Fruit fly (Drosophila melanogaster): Measurements from ENCODE around the gene CG32040.

The CG32040 gene

DNA sequence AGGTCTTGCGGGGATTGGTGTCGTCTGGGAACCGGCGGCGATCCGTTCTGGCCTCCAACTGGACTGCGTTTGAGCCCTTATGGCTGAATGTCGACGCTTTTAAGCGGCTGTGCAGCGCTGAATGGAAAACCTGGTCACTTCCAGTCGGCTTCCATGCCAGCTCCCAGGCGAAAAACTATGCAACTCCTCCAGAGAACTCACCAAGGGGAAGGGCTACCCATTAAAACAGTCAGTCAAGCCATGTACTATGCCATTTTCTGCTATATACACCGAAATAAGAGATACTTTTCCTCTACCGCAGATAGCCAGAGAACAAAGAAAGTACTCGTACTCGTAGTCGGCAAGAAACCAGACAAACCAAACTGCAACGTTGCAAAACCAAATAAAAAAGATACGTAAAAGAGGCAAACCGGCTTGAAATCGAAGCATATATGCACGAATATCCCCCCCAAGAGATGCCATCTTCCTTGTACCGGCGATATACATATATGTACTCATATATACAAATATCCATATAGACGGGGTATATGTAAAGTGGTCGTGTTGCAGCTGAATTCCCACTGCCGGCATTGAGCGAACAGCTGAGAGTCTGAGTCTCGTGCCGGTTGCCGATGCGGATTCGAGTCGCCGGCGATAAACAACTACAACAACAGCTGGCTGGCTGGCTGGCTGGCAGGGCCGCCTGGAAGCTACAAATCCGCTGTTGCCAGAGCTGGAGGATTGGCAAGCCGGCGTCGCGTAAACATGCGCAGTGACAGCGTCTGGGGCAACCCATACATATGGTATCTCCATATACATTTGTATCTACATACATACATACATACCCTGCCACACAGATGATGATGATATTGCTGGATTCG lies 25.9 kb downstream of the CG32040 start, which contains the start of gene Hsp67Ba:
TSS of gene Hsp67Ba (minus strand) at position 51 of the 860 bp plus-strand sequence.
- TF ChIP-seq CG17801 (GFP tag; optimal IDR thresholded peaks at IDR 0.05; ENCODE audit: partially characterized antibody), result no peak

DNA sequence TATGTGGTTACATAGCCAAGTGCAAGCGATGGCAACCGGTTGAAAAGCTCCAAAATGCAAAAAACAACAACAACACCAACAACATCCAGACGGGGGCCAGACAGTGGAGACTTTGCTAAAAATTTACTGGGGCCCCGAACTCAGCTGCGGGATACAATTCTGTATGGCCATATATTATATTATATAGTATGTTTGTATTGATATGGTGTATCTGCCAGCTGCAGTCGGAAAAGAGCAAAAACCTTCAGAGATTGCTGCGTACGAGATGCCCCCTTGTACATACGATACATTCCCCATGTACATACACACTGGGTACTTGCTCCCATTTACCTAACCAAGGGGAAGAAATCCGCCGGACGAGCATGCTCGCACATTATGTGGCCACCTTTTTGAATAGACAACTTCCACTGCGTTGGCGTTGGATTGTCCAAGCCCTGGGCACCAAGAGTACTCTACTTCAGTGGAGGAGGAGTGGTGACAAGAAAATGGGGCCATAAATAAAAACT lies 26.6 kb downstream of the CG32040 start:
- TF ChIP-seq CG17801 (GFP tag; optimal IDR thresholded peaks at IDR 0.05; ENCODE audit: partially characterized antibody), result no peak

DNA sequence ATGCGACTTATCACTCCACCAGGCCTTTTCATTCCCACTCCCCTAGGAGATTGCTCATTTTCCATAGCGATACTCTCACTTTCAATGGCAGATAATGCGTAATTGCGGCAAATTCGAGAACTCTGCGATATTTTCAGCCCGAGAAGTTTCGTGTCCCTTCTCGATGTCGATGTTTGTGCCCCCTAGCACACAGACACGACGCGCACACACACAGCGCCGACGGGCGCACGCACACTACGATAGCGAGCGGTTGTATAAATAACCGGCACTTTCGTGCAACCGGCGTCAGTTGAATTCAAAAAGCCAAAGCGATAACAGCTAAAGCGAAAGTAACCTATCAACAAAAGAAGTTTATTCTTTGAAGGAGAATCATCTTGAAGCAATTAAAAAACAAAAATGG lies 27.8 kb downstream of the CG32040 start, which contains the start of gene Hsp23:
TSS of gene Hsp23 (plus strand) at position 281 of the 400 bp plus-strand sequence.
- no peak for TF ChIP-seq CG17801 (GFP tag; optimal IDR thresholded peaks at IDR 0.05; ENCODE audit: partially characterized antibody)

DNA sequence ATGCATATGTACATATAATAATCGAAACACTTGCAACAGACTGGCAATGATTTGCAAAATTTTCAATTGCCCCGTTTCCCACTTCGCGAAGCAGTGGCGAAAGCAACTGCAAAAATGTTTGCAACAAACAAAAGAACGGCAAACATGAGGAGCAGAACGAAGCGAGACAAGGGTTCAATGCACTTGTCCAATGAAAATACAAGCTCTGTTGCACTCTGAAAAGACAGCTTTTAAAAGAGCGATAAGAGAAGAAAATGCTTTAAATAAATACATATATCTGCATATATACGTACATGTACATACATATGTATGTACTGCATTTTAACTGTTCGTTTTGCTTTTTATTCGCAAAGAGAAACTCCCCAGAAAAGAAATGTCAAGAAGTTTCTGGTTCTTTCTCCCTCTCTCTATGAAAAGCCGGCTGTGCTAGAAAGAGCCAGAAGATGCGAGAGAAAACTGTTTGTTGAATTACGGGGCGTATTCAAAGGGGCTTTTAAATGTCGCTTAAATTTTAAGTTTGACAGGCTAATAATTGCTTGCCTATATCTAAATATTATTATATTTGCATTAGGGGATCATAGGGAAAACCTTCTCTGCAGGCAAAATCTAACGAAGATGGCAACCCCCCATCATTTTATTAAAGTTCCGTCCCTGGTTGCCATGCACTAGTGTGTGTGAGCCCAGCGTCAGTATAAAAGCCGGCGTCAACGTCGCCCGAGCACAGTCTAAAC lies 29.7 kb downstream of the CG32040 start, which contains the start of gene Hsp27:
TSS of gene Hsp27 (plus strand) at position 719 of the 731 bp plus-strand sequence.
- peak; percentile 99 for TF ChIP-seq CG17801 (GFP tag; optimal IDR thresholded peaks at IDR 0.05; ENCODE audit: partially characterized antibody)

DNA sequence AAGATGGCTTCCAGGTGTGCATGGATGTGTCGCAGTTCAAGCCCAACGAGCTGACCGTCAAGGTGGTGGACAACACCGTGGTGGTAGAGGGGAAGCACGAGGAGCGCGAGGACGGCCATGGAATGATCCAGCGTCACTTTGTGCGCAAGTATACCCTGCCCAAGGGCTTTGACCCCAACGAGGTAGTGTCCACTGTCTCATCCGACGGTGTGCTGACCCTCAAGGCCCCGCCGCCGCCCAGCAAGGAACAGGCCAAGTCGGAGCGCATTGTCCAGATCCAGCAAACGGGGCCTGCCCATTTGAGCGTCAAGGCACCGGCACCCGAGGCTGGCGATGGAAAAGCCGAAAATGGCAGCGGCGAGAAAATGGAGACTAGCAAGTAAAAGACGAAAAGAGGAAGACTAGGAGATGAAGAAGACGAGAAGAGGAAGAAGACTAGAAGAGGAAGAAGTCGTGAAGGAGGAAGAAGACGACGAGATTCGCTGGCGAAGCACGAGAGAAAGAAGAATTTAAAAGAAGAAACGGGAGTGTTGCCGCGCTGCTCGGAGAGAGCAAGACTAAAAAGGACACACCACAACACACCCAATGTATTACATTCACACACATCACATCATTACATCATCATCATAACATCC lies 30.7 kb downstream of the CG32040 start:
- TF ChIP-seq CG17801 (GFP tag; optimal IDR thresholded peaks at IDR 0.05; ENCODE audit: partially characterized antibody), result no peak

DNA sequence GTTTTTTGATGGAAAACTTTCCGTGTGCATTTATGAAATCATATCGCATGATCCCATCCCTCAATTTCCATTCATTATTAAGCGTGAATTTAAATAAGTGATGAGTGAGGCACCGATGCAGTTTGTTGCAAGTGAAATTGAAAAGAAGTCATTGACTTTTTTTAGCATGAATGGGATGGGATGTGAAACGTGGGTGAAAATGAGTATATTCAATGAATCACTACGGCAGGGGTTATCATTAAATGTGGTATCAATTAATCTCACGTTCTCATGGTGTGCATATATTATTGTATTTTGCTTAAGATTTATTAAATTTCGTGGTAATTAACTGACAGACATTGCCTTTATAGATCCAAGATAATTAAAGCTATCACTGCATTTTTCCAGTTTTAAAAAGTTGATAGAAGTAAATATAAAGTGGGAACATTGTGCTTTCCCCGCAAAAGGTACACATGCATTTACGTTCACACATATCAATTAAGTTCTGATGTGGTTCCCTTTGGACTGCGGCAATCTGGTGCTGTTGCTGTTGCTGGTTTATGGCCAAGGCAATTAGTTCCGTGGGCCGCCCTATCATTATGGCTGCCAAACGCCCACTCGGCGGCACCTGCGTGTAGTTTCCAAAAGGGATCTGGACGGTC lies 37.6 kb downstream of the CG32040 start:
- TF ChIP-seq CG17801 (GFP tag; optimal IDR thresholded peaks at IDR 0.05; ENCODE audit: partially characterized antibody), result no peak

DNA sequence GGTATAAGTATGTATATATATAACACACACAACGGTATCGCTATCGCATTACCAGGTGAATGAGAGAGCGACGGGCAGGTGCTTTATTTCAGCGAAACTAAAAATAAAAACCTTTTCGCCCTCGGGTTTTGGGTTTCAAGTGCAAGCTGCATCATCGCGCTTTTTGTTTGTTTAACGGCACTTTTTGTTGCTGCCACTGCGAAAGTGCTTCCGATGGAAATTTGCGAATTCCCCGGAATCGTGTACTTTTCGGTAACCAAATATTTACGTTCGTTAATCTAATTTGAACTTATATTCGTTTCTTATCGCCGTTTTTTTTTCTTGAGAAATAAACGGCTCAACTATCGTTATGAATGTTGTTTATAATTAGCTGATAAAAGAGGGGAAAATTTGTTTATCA lies 42.2 kb downstream of the CG32040 start:
- peak; percentile 11 for TF ChIP-seq CG17801 (GFP tag; optimal IDR thresholded peaks at IDR 0.05; ENCODE audit: partially characterized antibody)

DNA sequence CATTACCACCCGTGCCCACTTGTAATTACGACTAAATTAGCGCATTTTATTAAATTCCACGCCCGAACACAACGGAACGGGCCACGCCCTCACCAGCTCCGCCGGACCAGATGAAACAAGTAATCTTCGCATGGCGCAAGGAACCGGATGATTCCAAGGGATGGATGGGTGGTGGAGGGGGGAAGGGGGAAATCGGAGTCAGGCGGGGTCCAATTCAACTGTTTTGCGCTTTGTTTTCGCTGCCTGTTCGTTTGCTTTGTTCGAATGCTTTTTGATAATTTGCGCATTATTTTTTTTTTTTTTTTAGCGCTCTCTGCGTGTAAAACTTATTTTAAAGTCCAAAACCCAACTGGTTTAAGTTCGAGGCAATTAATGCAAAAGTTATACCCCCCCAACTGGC lies 42.9 kb downstream of the CG32040 start:
- TF ChIP-seq CG17801 (GFP tag; optimal IDR thresholded peaks at IDR 0.05; ENCODE audit: partially characterized antibody), result no peak

DNA sequence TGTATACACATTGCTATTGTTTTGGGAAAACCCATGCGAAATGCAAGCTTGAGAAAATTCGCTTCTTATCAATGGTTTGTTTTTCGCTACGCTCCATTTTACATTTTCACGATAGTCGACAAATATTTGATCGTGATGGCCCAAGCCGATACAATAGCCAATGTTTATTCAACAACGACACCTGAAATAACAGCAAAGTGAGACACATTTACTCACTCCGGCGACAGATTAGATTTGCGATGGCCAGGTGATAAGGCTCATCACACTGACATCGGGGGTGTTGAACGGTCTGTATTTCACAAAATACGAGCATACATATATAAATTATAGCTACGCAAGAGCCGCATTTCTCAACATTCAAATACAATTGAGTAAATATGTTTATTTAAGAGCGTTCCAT lies 43.3 kb downstream of the CG32040 start:
- peak; percentile 58 for TF ChIP-seq CG17801 (GFP tag; optimal IDR thresholded peaks at IDR 0.05; ENCODE audit: partially characterized antibody)

DNA sequence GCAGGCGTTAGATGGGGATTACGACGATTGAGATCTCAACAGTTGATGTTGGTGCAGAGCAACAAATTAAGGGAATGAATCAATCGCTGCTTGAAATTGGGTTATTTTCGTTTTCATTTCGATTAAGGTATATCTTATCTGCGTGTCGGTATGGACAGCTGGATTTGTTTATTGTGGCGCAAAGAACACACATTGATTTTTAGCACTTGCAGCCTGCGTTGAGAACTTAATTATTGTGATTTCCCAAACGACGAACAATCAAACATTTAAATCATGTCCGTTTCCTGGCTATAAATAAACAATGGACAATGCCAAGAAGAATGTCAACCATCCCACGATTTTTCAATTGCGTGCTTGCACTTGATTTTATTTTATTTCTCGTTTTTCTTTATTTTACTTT lies 44.2 kb downstream of the CG32040 start:
- no peak for TF ChIP-seq CG17801 (GFP tag; optimal IDR thresholded peaks at IDR 0.05; ENCODE audit: partially characterized antibody)

DNA sequence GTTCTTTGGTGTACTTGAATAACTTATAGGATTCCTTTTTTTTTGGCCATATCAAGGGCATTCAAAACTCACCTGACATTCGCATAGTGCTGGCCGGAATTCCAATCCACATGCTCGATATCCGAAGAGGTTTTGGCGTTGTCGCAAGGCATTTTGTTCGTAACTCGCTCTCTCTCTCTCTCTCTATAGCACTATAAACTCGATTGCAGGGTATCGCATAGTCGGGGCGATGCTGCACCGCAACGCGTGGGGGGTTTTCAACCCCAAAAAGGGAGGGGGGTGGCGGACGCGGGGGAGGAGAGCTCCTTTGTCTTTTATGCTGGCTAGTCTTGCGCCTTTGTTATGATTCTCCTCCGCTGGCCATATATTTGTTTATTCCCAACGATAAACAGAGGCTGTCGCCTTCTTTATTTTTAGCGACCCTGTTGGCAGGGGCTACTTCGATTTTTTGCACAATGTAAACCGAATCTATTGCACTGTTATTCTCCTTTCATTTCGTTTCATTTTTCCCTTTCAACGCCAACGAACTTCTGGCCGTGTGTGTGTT lies 44.7 kb downstream of the CG32040 start:
- no peak for TF ChIP-seq CG17801 (GFP tag; optimal IDR thresholded peaks at IDR 0.05; ENCODE audit: partially characterized antibody)

DNA sequence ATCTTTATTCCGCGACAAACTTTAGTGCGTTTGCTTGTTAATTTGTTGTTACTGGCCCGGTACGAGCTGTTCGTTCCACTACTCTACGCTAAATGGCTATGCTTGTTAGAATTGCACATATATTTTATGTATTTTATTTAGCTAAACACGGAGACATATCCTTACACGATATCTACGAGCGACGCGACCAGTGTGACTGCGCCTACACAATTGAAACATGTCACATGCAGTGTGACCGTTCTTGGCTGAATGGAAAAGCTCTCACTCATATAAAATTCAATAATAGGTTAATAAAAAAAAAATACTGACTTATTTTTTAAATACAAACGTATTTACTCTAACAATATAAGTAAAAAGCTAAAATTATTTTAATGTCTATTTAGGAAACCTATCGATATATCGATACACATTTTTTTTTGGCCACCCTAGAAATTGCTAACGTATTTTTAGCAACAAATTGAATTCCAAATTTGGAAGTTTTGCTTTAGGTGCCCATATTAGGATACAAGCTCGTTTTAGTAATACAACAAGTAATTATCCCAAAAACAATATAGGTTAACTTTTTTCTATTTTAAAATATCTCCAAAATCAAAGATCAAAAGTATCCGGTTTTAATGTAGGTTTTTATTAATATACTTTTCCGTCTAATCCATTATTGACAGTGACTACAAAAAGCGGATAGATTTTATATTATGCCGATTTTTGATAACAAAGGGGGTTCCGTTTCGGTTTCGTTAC lies 45.3 kb downstream of the CG32040 start, which contains the start of gene CG4080:
TSS of gene CG4080 (minus strand) at position 215 of the 738 bp plus-strand sequence.
- peak; percentile 68 for TF ChIP-seq CG17801 (GFP tag; optimal IDR thresholded peaks at IDR 0.05; ENCODE audit: partially characterized antibody)

DNA sequence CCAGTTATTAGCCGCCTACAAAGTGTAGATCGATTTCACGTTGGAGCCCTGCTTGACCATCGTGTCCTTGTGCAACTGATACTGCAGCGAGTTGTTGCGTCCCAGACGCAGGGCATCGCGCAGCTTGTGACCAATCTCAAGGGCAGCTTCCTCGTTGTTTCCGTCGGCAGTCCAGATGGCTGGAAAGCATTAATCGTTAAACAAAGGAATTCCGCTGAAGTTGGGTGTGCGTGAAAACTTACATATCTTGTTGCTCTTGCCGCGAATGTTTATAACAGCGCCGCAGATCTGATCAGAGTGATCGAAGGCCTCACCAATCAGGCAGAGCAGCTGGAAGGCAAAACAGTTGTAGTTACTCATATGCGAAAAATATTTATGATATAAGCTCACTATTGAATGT lies 46.0 kb downstream of the CG32040 start:
- TF ChIP-seq CG17801 (GFP tag; optimal IDR thresholded peaks at IDR 0.05; ENCODE audit: partially characterized antibody), result no peak
